Fruit fly (Drosophila melanogaster) whole organism, prepupa: Measurements from ENCODE around the gene BTBD9.

Experiments
- CG8632 ChIP-seq: fragments of 200-800 bp; sonication (Bioruptor generic); optimal IDR thresholded peaks from 3 replicates; lab custom pipeline; 2016; ENCODE audit warnings: missing biosample characterization, missing genetic modification characterization
- Sox102F ChIP-seq: fragments of 200-800 bp; sonication (Bioruptor generic); optimal IDR thresholded peaks from 2 replicates; lab custom pipeline; 2016; ENCODE audit warnings: missing biosample characterization, mild to moderate bottlenecking, missing genetic modification characterization

- TF ChIP-seq CG8632 (GFP tag; lab: Kevin White, UChicago), result no peak
- TF ChIP-seq Sox102F (GFP tag; lab: Kevin White, UChicago), result no peak
Observed at dm6 chrX:10820741-10821140, 52.4 kb downstream of the BTBD9 start.
